Worm (Caenorhabditis elegans): Measurements from ENCODE around the gene cpt-2.
A peak's percentile ranks its signal among the peaks of the same experiment; 100 is the strongest.

Gene cpt-2

ce11 chrIV:11143228-11143444 is 36.3 kb upstream of the cpt-2 start, which contains the start of gene F01G4.4:
F01G4.4 (plus strand) TSS chrIV:11143345.
- no peak for TF ChIP-seq egl-5 (tag; optimal IDR thresholded peaks at IDR 0.05)
- no peak for TF ChIP-seq nhr-67 (tag; optimal IDR thresholded peaks at IDR 0.05)

- TF ChIP-seq pqm-1 (tag; optimal IDR thresholded peaks at IDR 0.05) (no peak), lin-15B (tag; optimal IDR thresholded peaks at IDR 0.05) (no peak), nhr-237 (tag; optimal IDR thresholded peaks at IDR 0.05) (no peak), ceh-9 (tag; optimal IDR thresholded peaks at IDR 0.05) (no peak), nhr-76 (tag; optimal IDR thresholded peaks at IDR 0.05) (no peak), nhr-23 (tag; optimal IDR thresholded peaks at IDR 0.05) (no peak), hmg-11 (tag; optimal IDR thresholded peaks at IDR 0.05) (no peak), nhr-12 (tag; optimal IDR thresholded peaks at IDR 0.05) (no peak), nhr-67 (tag; optimal IDR thresholded peaks at IDR 0.05) (no peak), unc-62 (GFP tag; optimal IDR thresholded peaks at IDR 0.05) (no peak), ama-1 (optimal IDR thresholded peaks at IDR 0.05) (no peak), tbx-2 (tag; optimal IDR thresholded peaks at IDR 0.05) (no peak), lin-39 (tag; optimal IDR thresholded peaks at IDR 0.05) (no peak), nfya-1 (tag; optimal IDR thresholded peaks at IDR 0.05; ENCODE audit: insufficient read depth) (no peak), nhr-25 (tag; optimal IDR thresholded peaks at IDR 0.05) (no peak), nhr-11 (tag; optimal IDR thresholded peaks at IDR 0.05) (no peak), nhr-77 (tag; optimal IDR thresholded peaks at IDR 0.05) (no peak)
These were observed 33.5 kb upstream of the cpt-2 start for ce11 chrIV:11145929-11146339.

- TF ChIP-seq hmg-11 (tag; optimal IDR thresholded peaks at IDR 0.05) (no peak), ama-1 (optimal IDR thresholded peaks at IDR 0.05) (no peak), egl-27 (tag; optimal IDR thresholded peaks at IDR 0.05) (no peak)
These were observed 33.0 kb upstream of the cpt-2 start for ce11 chrIV:11146492-11146891.

ce11 chrIV:11146962-11147470 is 32.4 kb upstream of the cpt-2 start, which contains the start of gene pigq-1:
pigq-1 (minus strand) TSS chrIV:11147247.
- TF ChIP-seq eor-1 (tag; optimal IDR thresholded peaks at IDR 0.05) (no peak), R02D3.7 (tag; optimal IDR thresholded peaks at IDR 0.05) (peak; percentile 49), daf-12 (tag; optimal IDR thresholded peaks at IDR 0.05) (no peak), ceh-16 (tag; optimal IDR thresholded peaks at IDR 0.05) (peak; percentile 10), nhr-25 (tag; optimal IDR thresholded peaks at IDR 0.05) (no peak), nhr-237 (tag; optimal IDR thresholded peaks at IDR 0.05) (no peak), zag-1 (tag; optimal IDR thresholded peaks at IDR 0.05) (peak; percentile 62), fkh-2 (tag; optimal IDR thresholded peaks at IDR 0.05) (no peak), nhr-67 (tag; optimal IDR thresholded peaks at IDR 0.05) (no peak), elt-1 (tag; optimal IDR thresholded peaks at IDR 0.05) (peak; percentile 17), egl-27 (tag; optimal IDR thresholded peaks at IDR 0.05) (no peak), fkh-10 (GFP tag; optimal IDR thresholded peaks at IDR 0.05) (no peak), ama-1 (optimal IDR thresholded peaks at IDR 0.05) (peak; percentile 61), pqm-1 (tag; optimal IDR thresholded peaks at IDR 0.05) (no peak), nhr-23 (tag; optimal IDR thresholded peaks at IDR 0.05) (peak; percentile 16), ZK546.5 (tag; optimal IDR thresholded peaks at IDR 0.05) (peak; percentile 46), elt-3 (tag; optimal IDR thresholded peaks at IDR 0.05) (no peak), nhr-12 (tag; optimal IDR thresholded peaks at IDR 0.05) (peak; percentile 17), hmg-11 (tag; optimal IDR thresholded peaks at IDR 0.05) (no peak), unc-62 (GFP tag; optimal IDR thresholded peaks at IDR 0.05) (no peak), ceh-28 (tag; optimal IDR thresholded peaks at IDR 0.05) (peak; percentile 16), pha-4 (tag; optimal IDR thresholded peaks at IDR 0.05) (peak; percentile 25), nhr-43 (tag; optimal IDR thresholded peaks at IDR 0.05; ENCODE audit: poor library complexity, severe bottlenecking) (peak; percentile 67), mdl-1 (tag; optimal IDR thresholded peaks at IDR 0.05) (no peak), lin-39 (tag; optimal IDR thresholded peaks at IDR 0.05) (no peak), mml-1 (tag; optimal IDR thresholded peaks at IDR 0.05) (no peak), elt-2 (tag; optimal IDR thresholded peaks at IDR 0.05) (peak; percentile 19), tbx-2 (tag; optimal IDR thresholded peaks at IDR 0.05) (peak; percentile 49), ztf-4 (tag; optimal IDR thresholded peaks at IDR 0.05) (no peak), aly-2 (tag; optimal IDR thresholded peaks at IDR 0.05) (peak; percentile 20), lsy-12 (tag; optimal IDR thresholded peaks at IDR 0.05) (peak; percentile 65)

Data from whole organism, L3 larva.